Worm (Caenorhabditis elegans): ENCODE data around the gene C17H12.2.
A peak's percentile ranks its signal among the peaks of the same experiment; 100 is the strongest.

The C17H12.2 gene

ce11 chrIV:6790438-6791124, at the start of gene C17H12.2, which contains the start of gene vha-8 (continued):
- TF ChIP-seq hlh-30 (tag; optimal IDR thresholded peaks at IDR 0.05; ENCODE audit: insufficient read depth) (peak; percentile 59), unc-55 (GFP tag; optimal IDR thresholded peaks at IDR 0.05) (peak; percentile 67)

ce11 chrIV:6839091-6839522, 48.8 kb upstream of the C17H12.2 start:
- no peak for TF ChIP-seq fkh-10 (GFP tag; optimal IDR thresholded peaks at IDR 0.05)
- TF ChIP-seq npax-4 (tag; optimal IDR thresholded peaks at IDR 0.05), result no peak
- TF ChIP-seq ztf-16 (tag; optimal IDR thresholded peaks at IDR 0.05), result no peak
- TF ChIP-seq ceh-30 (tag; optimal IDR thresholded peaks at IDR 0.05), result no peak
- no peak for TF ChIP-seq fkh-6 (tag; optimal IDR thresholded peaks at IDR 0.05)
- TF ChIP-seq unc-3 (GFP tag; conservative IDR thresholded peaks at IDR 0.05), result no peak
- TF ChIP-seq unc-3 (tag; optimal IDR thresholded peaks at IDR 0.05), result no peak
- TF ChIP-seq ceh-19 (GFP tag; optimal IDR thresholded peaks at IDR 0.05), result no peak
- TF ChIP-seq ceh-14 (tag; optimal IDR thresholded peaks at IDR 0.05), result peak; percentile 50
- no peak for TF ChIP-seq syd-9 (tag; optimal IDR thresholded peaks at IDR 0.05)
- TF ChIP-seq nhr-11 (tag; optimal IDR thresholded peaks at IDR 0.05), result no peak
- TF ChIP-seq dve-1 (tag; optimal IDR thresholded peaks at IDR 0.05), result peak; percentile 30
- TF ChIP-seq pros-1 (tag; optimal IDR thresholded peaks at IDR 0.05), result no peak
- no peak for TF ChIP-seq ama-1 (optimal IDR thresholded peaks at IDR 0.05)
- no peak for TF ChIP-seq ttx-3 (tag; optimal IDR thresholded peaks at IDR 0.05)
- peak; percentile 64 for TF ChIP-seq ceh-31 (tag; optimal IDR thresholded peaks at IDR 0.05)
- TF ChIP-seq hlh-30 (tag; optimal IDR thresholded peaks at IDR 0.05; ENCODE audit: insufficient read depth), result no peak
- no peak for TF ChIP-seq tbx-7 (tag; optimal IDR thresholded peaks at IDR 0.05)
- no peak for TF ChIP-seq zip-5 (tag; optimal IDR thresholded peaks at IDR 0.05)
- TF ChIP-seq ceh-45 (GFP tag; IDR thresholded peaks at IDR 0.05), result no peak
- TF ChIP-seq pqm-1 (tag; optimal IDR thresholded peaks at IDR 0.05), result no peak
- no peak for TF ChIP-seq C08G9.2 (tag; optimal IDR thresholded peaks at IDR 0.05)
- TF ChIP-seq hlh-6 (tag; optimal IDR thresholded peaks at IDR 0.05), result no peak
- no peak for TF ChIP-seq ahr-1 (tag; optimal IDR thresholded peaks at IDR 0.05)
- TF ChIP-seq F13H6.1 (tag; optimal IDR thresholded peaks at IDR 0.05), result no peak
- no peak for TF ChIP-seq ceh-22 (tag; optimal IDR thresholded peaks at IDR 0.05)
- no peak for TF ChIP-seq Y22D7AL.16 (tag; optimal IDR thresholded peaks at IDR 0.05)
- no peak for TF ChIP-seq dmd-4 (tag; optimal IDR thresholded peaks at IDR 0.05; ENCODE audit: borderline replicate concordance)
- TF ChIP-seq odd-2 (tag; optimal IDR thresholded peaks at IDR 0.05), result no peak
- no peak for TF ChIP-seq pag-3 (tag; optimal IDR thresholded peaks at IDR 0.05; ENCODE audit: borderline replicate concordance)
- no peak for TF ChIP-seq rnt-1 (tag; optimal IDR thresholded peaks at IDR 0.05)
- no peak for TF ChIP-seq sox-2 (GFP tag; IDR thresholded peaks at IDR 0.05)
- no peak for TF ChIP-seq ceh-24 (tag; optimal IDR thresholded peaks at IDR 0.05)
- no peak for TF ChIP-seq hlh-13 (GFP tag; optimal IDR thresholded peaks at IDR 0.05)
- peak; percentile 8 for TF ChIP-seq elt-2 (tag; optimal IDR thresholded peaks at IDR 0.05)
- no peak for TF ChIP-seq pat-9 (tag; optimal IDR thresholded peaks at IDR 0.05)
- peak; percentile 32 for TF ChIP-seq lim-6 (tag; optimal IDR thresholded peaks at IDR 0.05)
- no peak for TF ChIP-seq mec-3 (tag; optimal IDR thresholded peaks at IDR 0.05; ENCODE audit: borderline replicate concordance)
- TF ChIP-seq nfya-1 (tag; optimal IDR thresholded peaks at IDR 0.05), result peak; percentile 52
- TF ChIP-seq eyg-1 (tag; optimal IDR thresholded peaks at IDR 0.05), result no peak
- no peak for TF ChIP-seq ceh-48 (tag; optimal IDR thresholded peaks at IDR 0.05)
- TF ChIP-seq pax-1 (tag; optimal IDR thresholded peaks at IDR 0.05), result peak; percentile 55
- no peak for TF ChIP-seq hlh-15 (tag; optimal IDR thresholded peaks at IDR 0.05)
- no peak for TF ChIP-seq pha-2 (tag; optimal IDR thresholded peaks at IDR 0.05)
- no peak for TF ChIP-seq lin-11 (tag; optimal IDR thresholded peaks at IDR 0.05)
- no peak for TF ChIP-seq ets-4 (tag; optimal IDR thresholded peaks at IDR 0.05)
- TF ChIP-seq ceh-9 (tag; optimal IDR thresholded peaks at IDR 0.05), result no peak
- no peak for TF ChIP-seq pha-4 (tag; optimal IDR thresholded peaks at IDR 0.05)
- TF ChIP-seq sox-4 (tag; optimal IDR thresholded peaks at IDR 0.05), result no peak
- TF ChIP-seq ref-2 (tag; optimal IDR thresholded peaks at IDR 0.05), result no peak
